Worm (Caenorhabditis elegans): ENCODE results near the gene srt-31.

ce11 chrV:505191-505590 is 32.5 kb downstream of the srt-31 start, which contains the start of gene srlf-19:
- TF ChIP-seq nhr-76 (tag; optimal IDR thresholded peaks at IDR 0.05) (no peak), flh-1 (GFP tag; optimal IDR thresholded peaks at IDR 0.05) (no peak), nhr-12 (tag; optimal IDR thresholded peaks at IDR 0.05) (no peak), elt-3 (tag; optimal IDR thresholded peaks at IDR 0.05) (no peak), pha-4 (tag; optimal IDR thresholded peaks at IDR 0.05) (no peak), ces-1 (GFP tag; optimal IDR thresholded peaks at IDR 0.05) (no peak), lin-13 (tag; optimal IDR thresholded peaks at IDR 0.05) (no peak)

All from whole organism, mixed stage, embryonic.